Worm (Caenorhabditis elegans) whole organism, L2 larva: Measurements from ENCODE around the gene R10D12.13.

Experiments used
- crh-2 ChIP-seq: sonication (generic microtip); optimal IDR thresholded peaks from 2 replicates; lab custom pipeline; 2017; ENCODE audit warnings: missing biosample characterization, missing genetic modification characterization
- dmd-4 ChIP-seq: sonication (generic microtip); optimal IDR thresholded peaks from 2 replicates; lab custom pipeline; 2017; ENCODE audit warnings: missing biosample characterization, missing genetic modification characterization
- lin-39 ChIP-seq: fragments of 150-350 bp; optimal IDR thresholded peaks from 2 replicates; lab custom pipeline; 2014; ENCODE audit warnings: missing biosample characterization, missing genetic modification reagents, missing genetic modification characterization
- mdl-1 ChIP-seq, 2 experiments: fragments of 150-350 bp in 1 of 2; sonication (generic microtip) in 1 of 2; optimal IDR thresholded peaks; 2 replicates each; lab custom pipeline; 2017; ENCODE audit warnings: missing biosample characterization in 2 of 2, missing genetic modification characterization in 2 of 2
- nhr-12 ChIP-seq: fragments of 150-350 bp; optimal IDR thresholded peaks from 2 replicates; lab custom pipeline; 2014; ENCODE audit warnings: missing biosample characterization, missing genetic modification characterization
- nhr-6 ChIP-seq: fragments of 150-350 bp; optimal IDR thresholded peaks from 2 replicates; lab custom pipeline; 2014; ENCODE audit warnings: missing biosample characterization, missing genetic modification characterization
- unc-39 ChIP-seq: fragments of 150-350 bp; optimal IDR thresholded peaks from 2 replicates; lab custom pipeline; 2014; ENCODE audit warnings: missing biosample characterization, missing genetic modification characterization
- unc-55 ChIP-seq: fragments of 150-350 bp; sonication (generic microtip); optimal IDR thresholded peaks from 3 replicates; lab custom pipeline; 2014; ENCODE audit warnings: missing biosample characterization, missing genetic modification reagents, missing genetic modification characterization
- zag-1 ChIP-seq: fragments of 150-350 bp; optimal IDR thresholded peaks from 2 replicates; lab custom pipeline; 2014; ENCODE audit warnings: missing biosample characterization, missing genetic modification characterization
- ztf-4 ChIP-seq: fragments of 150-350 bp; optimal IDR thresholded peaks from 2 replicates; lab custom pipeline; 2014; ENCODE audit warnings: missing biosample characterization, missing genetic modification characterization

DNA sequence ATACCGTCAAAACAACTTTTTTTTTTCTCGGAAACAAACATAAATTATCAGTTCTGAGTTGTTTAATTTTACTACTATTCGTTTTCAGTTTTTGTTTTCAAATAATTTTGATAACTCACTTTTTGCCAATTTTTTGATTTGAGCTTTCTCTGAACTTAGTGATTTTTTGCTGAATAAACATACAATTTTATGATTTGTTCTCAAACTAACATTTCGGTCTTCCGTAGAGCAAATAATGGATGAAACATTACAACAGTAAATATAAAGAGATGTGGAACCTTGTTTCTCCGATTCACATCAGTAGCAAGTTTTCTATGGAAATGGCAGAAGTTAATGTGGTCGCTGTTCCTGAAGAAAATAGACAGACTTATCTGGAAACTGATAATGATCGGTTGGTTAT, 12.5 kb upstream of the R10D12.13 start, which contains the start of gene R10D12.7:
- TF ChIP-seq zag-1 (tag; lab: Kevin White, UChicago) (no peak), crh-2 (tag; lab: Kevin White, UChicago) (no peak), dmd-4 (tag; lab: Kevin White, UChicago) (no peak), lin-39 (tag; lab: Kevin White, UChicago) (no peak), mdl-1 (tag; optimal IDR thresholded peaks at IDR 0.05; lab: Kevin White, UChicago) (no peak), nhr-12 (tag; lab: Kevin White, UChicago) (no peak), unc-39 (tag; lab: Kevin White, UChicago) (no peak), ztf-4 (tag; lab: Kevin White, UChicago) (no peak), unc-55 (GFP tag; lab: Kevin White, UChicago) (no peak), nhr-6 (tag; lab: Kevin White, UChicago) (no peak)
